Fruit fly (Drosophila melanogaster) S2 (cell line): ENCODE results near the gene CG14410.

Experiments used
- CG8478 ChIP-seq: fragments of >200 bp; optimal IDR thresholded peaks from 2 replicates; lab custom pipeline; 2018
- CTCF ChIP-seq, 2 experiments: fragments of >200 bp; optimal IDR thresholded peaks; 2 replicates each; lab custom pipeline; 2018

dm6 chrX:14837983-14838382 lies 1.5 kb downstream of the CG14410 start, which contains the start of gene Grx5:
- TF ChIP-seq CG8478 (lab: Kevin White, UChicago): no peak
- no peak for TF ChIP-seq CTCF (optimal IDR thresholded peaks at IDR 0.05; lab: Kevin White, UChicago)
